Fruit fly (Drosophila melanogaster): ENCODE measurements around the gene CG17141.

dm6 chr3R:22727857-22728256 is 19.5 kb downstream of the CG17141 start:
- TF ChIP-seq CG8478 (optimal IDR thresholded peaks at IDR 0.05) (no peak), EcR (GFP tag; optimal IDR thresholded peaks at IDR 0.05) (no peak), usp (GFP tag; optimal IDR thresholded peaks at IDR 0.05) (no peak)
